Worm (Caenorhabditis elegans) whole organism, L1 larva: Measurements from ENCODE around the gene lron-5.

Experiments used
- C16A3.4 ChIP-seq: fragments of 150-350 bp; optimal IDR thresholded peaks from 2 replicates; lab custom pipeline; 2014; ENCODE audit warnings: missing biosample characterization, missing genetic modification characterization
- C34B4.2 ChIP-seq: sonication (generic microtip); optimal IDR thresholded peaks from 2 replicates; lab custom pipeline; 2017; ENCODE audit warnings: mild to moderate bottlenecking, missing genetic modification characterization, missing compliant biosample characterization
- alr-1 ChIP-seq: fragments of 200-800 bp; sonication (Bioruptor generic); optimal IDR thresholded peaks from 2 replicates; lab custom pipeline; 2018; ENCODE audit warnings: borderline replicate concordance, mild to moderate bottlenecking, missing genetic modification characterization, missing compliant biosample characterization
- aly-2 ChIP-seq: fragments of 150-350 bp; optimal IDR thresholded peaks from 2 replicates; lab custom pipeline; 2014; ENCODE audit warnings: missing biosample characterization, missing genetic modification characterization
- ceh-63 ChIP-seq: fragments of 200-800 bp; sonication (Bioruptor generic); optimal IDR thresholded peaks from 2 replicates; lab custom pipeline; 2018; ENCODE audit warnings: mild to moderate bottlenecking, missing genetic modification characterization, missing compliant biosample characterization
- ceh-8 ChIP-seq: fragments of 200-800 bp; sonication (Bioruptor generic); optimal IDR thresholded peaks from 2 replicates; lab custom pipeline; 2018; ENCODE audit warnings: mild to moderate bottlenecking, missing genetic modification characterization, moderate library complexity, missing compliant biosample characterization
- ceh-82 ChIP-seq, 3 experiments: fragments of 150-350 bp in 1 of 3; sonication (generic microtip) in 2 of 3; optimal IDR thresholded peaks; 2 replicates each; lab custom pipeline; 2014 to 2017; ENCODE audit warnings: missing biosample characterization in 3 of 3, missing genetic modification characterization in 3 of 3
- ces-1 ChIP-seq: fragments of 150-350 bp; optimal IDR thresholded peaks from 2 replicates; lab custom pipeline; 2014; ENCODE audit warnings: missing biosample characterization, missing genetic modification reagents, missing genetic modification characterization
- dpl-1 ChIP-seq, 3 experiments: fragments of 150-350 bp in 2 of 3; sonication (generic microtip) in 1 of 3; optimal IDR thresholded peaks; 2 replicates each; lab custom pipeline; 2014 to 2017; ENCODE audit warnings: missing biosample characterization in 3 of 3, missing genetic modification characterization in 3 of 3, missing genetic modification reagents in 3 of 3
- dsc-1 ChIP-seq: sonication (generic microtip); optimal IDR thresholded peaks from 2 replicates; lab custom pipeline; 2016; ENCODE audit warnings: mild to moderate bottlenecking, missing genetic modification characterization, missing compliant biosample characterization
- efl-1 ChIP-seq, 4 experiments: fragments of 150-350 bp; optimal IDR thresholded peaks in 3 of 4; peaks in 1 of 4; 1 replicate in 1 of 4; 2 replicates in 3 of 4; lab custom pipeline; 2014; ENCODE audit warnings: missing biosample characterization in 2 of 4, missing genetic modification characterization in 2 of 4, missing genetic modification reagents in 2 of 4
- efl-3 ChIP-seq: fragments of 200-800 bp; sonication (Bioruptor generic); optimal IDR thresholded peaks from 2 replicates; lab custom pipeline; 2018; ENCODE audit warnings: mild to moderate bottlenecking, missing genetic modification characterization, missing compliant biosample characterization
- egl-13 ChIP-seq: sonication (generic microtip); optimal IDR thresholded peaks from 2 replicates; lab custom pipeline; 2016; ENCODE audit warnings: missing genotype, missing genetic modification reagents, missing genetic modification characterization, missing compliant biosample characterization
- egl-27 ChIP-seq, 2 experiments: fragments of 150-350 bp in 1 of 2; sonication (generic microtip); optimal IDR thresholded peaks; 3 replicates each; lab custom pipeline; 2017 to 2018; ENCODE audit warnings: missing biosample characterization in 2 of 2, missing genetic modification characterization in 2 of 2, missing genetic modification reagents in 2 of 2
- elt-2 ChIP-seq: sonication (generic microtip); optimal IDR thresholded peaks from 2 replicates; lab custom pipeline; 2016; ENCODE audit warnings: missing genetic modification characterization, mild to moderate bottlenecking, inconsistent platforms, missing compliant biosample characterization, missing genetic modification reagents
- ets-5 ChIP-seq: fragments of 200-800 bp; sonication (Bioruptor generic); IDR thresholded peaks from 2 replicates; pipeline ENCODE4 v1.3.6; 2022; ENCODE audit warnings: missing genetic modification characterization, missing compliant biosample characterization
- fkh-10 ChIP-seq: sonication (generic microtip); optimal IDR thresholded peaks from 2 replicates; lab custom pipeline; 2017; ENCODE audit warnings: missing biosample characterization, missing genetic modification reagents, missing genetic modification characterization
- fkh-4 ChIP-seq: sonication (generic microtip); optimal IDR thresholded peaks from 2 replicates; lab custom pipeline; 2016; ENCODE audit warnings: missing compliant biosample characterization, missing genetic modification characterization, borderline replicate concordance
- fkh-8 ChIP-seq: sonication (generic microtip); optimal IDR thresholded peaks from 2 replicates; lab custom pipeline; 2016; ENCODE audit warnings: mild to moderate bottlenecking, missing genetic modification characterization, missing compliant biosample characterization
- hpl-2 ChIP-seq: fragments of 150-350 bp; optimal IDR thresholded peaks from 2 replicates; lab custom pipeline; 2014; ENCODE audit warnings: missing biosample characterization, missing genetic modification reagents, missing genetic modification characterization
- isw-1 ChIP-seq: fragments of 200-800 bp; sonication (Bioruptor generic); IDR thresholded peaks from 2 replicates; pipeline ENCODE4 v1.3.6; 2022; ENCODE audit warnings: missing genetic modification characterization, missing compliant biosample characterization
- lin-15B ChIP-seq: fragments of 150-350 bp; sonication (generic microtip); optimal IDR thresholded peaks from 3 replicates; lab custom pipeline; 2014; ENCODE audit warnings: missing biosample characterization, missing genetic modification characterization
- lin-35 ChIP-seq, 2 experiments: fragments of 150-350 bp; optimal IDR thresholded peaks; 2 replicates each; lab custom pipeline; 2014; ENCODE audit warnings: missing biosample characterization in 2 of 2, missing genetic modification characterization in 2 of 2, missing genetic modification reagents in 2 of 2
- lin-39 ChIP-seq: fragments of 150-350 bp; optimal IDR thresholded peaks from 2 replicates; lab custom pipeline; 2014; ENCODE audit warnings: missing biosample characterization, missing genetic modification reagents, missing genetic modification characterization
- lir-3 ChIP-seq: sonication (generic microtip); optimal IDR thresholded peaks from 2 replicates; lab custom pipeline; 2016; ENCODE audit warnings: mild to moderate bottlenecking, missing genetic modification characterization, moderate library complexity, missing compliant biosample characterization; ENCODE audit not compliant: poor library complexity
- lsy-2 ChIP-seq, 2 experiments: fragments of 150-350 bp; optimal IDR thresholded peaks; 2 replicates each; lab custom pipeline; 2014; ENCODE audit warnings: missing biosample characterization in 2 of 2, missing genetic modification characterization in 2 of 2
- mab-9 ChIP-seq: fragments of 200-800 bp; sonication (Bioruptor generic); IDR thresholded peaks from 2 replicates; pipeline ENCODE4 v1.3.6; 2022; ENCODE audit warnings: missing genetic modification reagents, missing genetic modification characterization, missing compliant biosample characterization
- mdl-1 ChIP-seq, 2 experiments: fragments of 150-350 bp; optimal IDR thresholded peaks; 2 replicates each; lab custom pipeline; 2014 to 2017; ENCODE audit warnings: missing biosample characterization in 2 of 2, missing genetic modification characterization in 2 of 2, inconsistent platforms in 1 of 2
- nhr-12 ChIP-seq: sonication (generic microtip); optimal IDR thresholded peaks from 2 replicates; lab custom pipeline; 2017; ENCODE audit warnings: missing biosample characterization, missing genetic modification characterization
- nhr-20 ChIP-seq: sonication (generic microtip); optimal IDR thresholded peaks from 2 replicates; lab custom pipeline; 2016; ENCODE audit warnings: mild to moderate bottlenecking, missing genetic modification characterization, missing compliant biosample characterization
- nhr-28 ChIP-seq: fragments of 150-350 bp; optimal IDR thresholded peaks from 2 replicates; lab custom pipeline; 2014; ENCODE audit warnings: missing biosample characterization, missing genetic modification characterization
- nhr-47 ChIP-seq: sonication (generic microtip); optimal IDR thresholded peaks from 2 replicates; lab custom pipeline; 2016; ENCODE audit warnings: mild to moderate bottlenecking, missing genetic modification characterization, moderate library complexity, missing compliant biosample characterization
- nhr-76 ChIP-seq: sonication (generic microtip); optimal IDR thresholded peaks from 2 replicates; lab custom pipeline; 2017; ENCODE audit warnings: missing biosample characterization, missing genetic modification characterization
- nhr-77 ChIP-seq: fragments of 150-350 bp; optimal IDR thresholded peaks from 2 replicates; lab custom pipeline; 2014; ENCODE audit warnings: missing biosample characterization, missing genetic modification characterization
- nhr-85 ChIP-seq: sonication (generic microtip); peaks from one replicate; lab custom pipeline; 2016; ENCODE audit warnings: missing genetic modification characterization, inconsistent platforms, missing compliant biosample characterization
- nhr-90 ChIP-seq: sonication (generic microtip); optimal IDR thresholded peaks from 2 replicates; lab custom pipeline; 2016; ENCODE audit warnings: mild to moderate bottlenecking, missing genetic modification characterization, missing compliant biosample characterization; ENCODE audit not compliant: poor library complexity
- rnt-1 ChIP-seq: sonication (generic microtip); optimal IDR thresholded peaks from 2 replicates; lab custom pipeline; 2016; ENCODE audit warnings: mild to moderate bottlenecking, missing genetic modification characterization, moderate library complexity, missing compliant biosample characterization
- snpc-4 ChIP-seq: fragments of 150-350 bp; optimal IDR thresholded peaks from 2 replicates; lab custom pipeline; 2014; ENCODE audit warnings: missing biosample characterization, missing genetic modification characterization
- snu-23 ChIP-seq: sonication (generic microtip); optimal IDR thresholded peaks from 2 replicates; lab custom pipeline; 2016; ENCODE audit warnings: missing genetic modification characterization, missing compliant biosample characterization
- sptf-1 ChIP-seq: fragments of 150-350 bp; optimal IDR thresholded peaks from 2 replicates; lab custom pipeline; 2014; ENCODE audit warnings: missing biosample characterization, missing genetic modification characterization
- sup-37 ChIP-seq: fragments of 200-800 bp; sonication (Bioruptor generic); optimal IDR thresholded peaks from 2 replicates; lab custom pipeline; 2018; ENCODE audit warnings: mild to moderate bottlenecking, missing genetic modification characterization, missing compliant biosample characterization
- unc-30 ChIP-seq: sonication (generic microtip); optimal IDR thresholded peaks from 2 replicates; lab custom pipeline; 2017; ENCODE audit warnings: missing biosample characterization, missing genetic modification characterization
- unc-62 ChIP-seq: fragments of 150-350 bp; optimal IDR thresholded peaks from 2 replicates; lab custom pipeline; 2014; ENCODE audit warnings: missing biosample characterization, missing genetic modification reagents, missing genetic modification characterization
- unc-98 ChIP-seq: fragments of 200-800 bp; sonication (Bioruptor generic); IDR thresholded peaks from 2 replicates; pipeline ENCODE4 v1.3.6; 2022; ENCODE audit warnings: missing genetic modification characterization, missing compliant biosample characterization
- vab-15 ChIP-seq: sonication (generic microtip); optimal IDR thresholded peaks from 2 replicates; lab custom pipeline; 2017; ENCODE audit warnings: missing genotype, mild to moderate bottlenecking, missing genetic modification characterization, missing compliant biosample characterization
- xbp-1 ChIP-seq: sonication (generic microtip); optimal IDR thresholded peaks from 2 replicates; lab custom pipeline; 2016; ENCODE audit warnings: missing genetic modification characterization, missing compliant biosample characterization
- zip-4 ChIP-seq: fragments of 200-800 bp; sonication (Bioruptor generic); optimal IDR thresholded peaks from 2 replicates; lab custom pipeline; 2018; ENCODE audit warnings: mild to moderate bottlenecking, missing genetic modification characterization, moderate library complexity, missing compliant biosample characterization

The lron-5 gene

ce11 chrIII:4601286-4601685 lies 21.5 kb upstream of the lron-5 start:
- TF ChIP-seq mab-9 (GFP tag; lab: Robert Waterston, UW) (no peak), nhr-85 (peak; percentile 43)

- TF ChIP-seq elt-2 (tag; lab: Kevin White, UChicago) (no peak), rnt-1 (tag; lab: Kevin White, UChicago) (peak; percentile 21)
Measured at ce11 chrIII:4603837-4604236, 19.0 kb upstream of the lron-5 start.

ce11 chrIII:4612334-4612953 lies 10.4 kb upstream of the lron-5 start, which contains the start of gene sel-2:
Gene sel-2, minus strand, starts transcription at chrIII:4612384.
- TF ChIP-seq dpl-1 (GFP tag; optimal IDR thresholded peaks at IDR 0.05; lab: Kevin White, UChicago) (no peak), ceh-8 (GFP tag; lab: Kevin White, UChicago) (no peak), dsc-1 (tag; lab: Kevin White, UChicago) (no peak), ceh-63 (GFP tag; lab: Kevin White, UChicago) (no peak), egl-13 (no peak), elt-2 (tag; lab: Kevin White, UChicago) (no peak), C16A3.4 (no peak), unc-62 (GFP tag; lab: Kevin White, UChicago) (no peak), nhr-12 (no peak), snpc-4 (no peak), egl-27 (tag; optimal IDR thresholded peaks at IDR 0.05; lab: Kevin White, UChicago) (no peak), lin-15B (no peak), nhr-77 (tag; lab: Kevin White, UChicago) (no peak), lin-35 (GFP tag; optimal IDR thresholded peaks at IDR 0.05; lab: Kevin White, UChicago) (no peak), zip-4 (GFP tag; lab: Kevin White, UChicago) (no peak), sptf-1 (tag; lab: Kevin White, UChicago) (no peak), nhr-76 (no peak), fkh-10 (GFP tag; lab: Kevin White, UChicago) (no peak), sup-37 (GFP tag; lab: Kevin White, UChicago) (no peak), ces-1 (no peak), aly-2 (tag; lab: Kevin White, UChicago) (no peak), vab-15 (tag; lab: Kevin White, UChicago) (no peak), nhr-85 (peak; percentile 58), xbp-1 (tag; lab: Kevin White, UChicago) (no peak), fkh-4 (no peak), efl-3 (no peak), lin-39 (no peak), nhr-28 (no peak), C34B4.2 (tag; lab: Kevin White, UChicago) (no peak), unc-30 (tag; lab: Kevin White, UChicago) (no peak), ceh-82 (tag; optimal IDR thresholded peaks at IDR 0.05; lab: Kevin White, UChicago) (no peak), unc-98 (GFP tag; lab: Robert Waterston, UW) (no peak), hpl-2 (GFP tag; lab: Kevin White, UChicago) (no peak), mdl-1 (tag; optimal IDR thresholded peaks at IDR 0.05; lab: Kevin White, UChicago) (no peak), mab-9 (GFP tag; lab: Robert Waterston, UW) (no peak), alr-1 (tag; lab: Kevin White, UChicago) (no peak), snu-23 (GFP tag; lab: Kevin White, UChicago) (peak; percentile 40), nhr-20 (tag; lab: Kevin White, UChicago) (no peak), fkh-8 (peak; percentile 5), nhr-90 (tag; lab: Kevin White, UChicago) (no peak), isw-1 (GFP tag; lab: Robert Waterston, UW) (no peak), nhr-47 (tag; lab: Kevin White, UChicago) (no peak), lsy-2 (tag; optimal IDR thresholded peaks at IDR 0.05; lab: Kevin White, UChicago) (peak in 1 of 2 experiments; percentile 25), efl-1 (optimal IDR thresholded peaks at IDR 0.05; lab: Kevin White, UChicago) (peak in 1 of 2 experiments; percentile 39), efl-1 (GFP tag; optimal IDR thresholded peaks at IDR 0.05 in 1 of 2; lab: Kevin White, UChicago) (peak; percentile 2 to 72), ets-5 (GFP tag; lab: Robert Waterston, UW) (no peak), lir-3 (tag; lab: Kevin White, UChicago) (no peak)
